Fruit fly (Drosophila melanogaster): ENCODE measurements around the gene CG6765.

The CG6765 gene

DNA sequence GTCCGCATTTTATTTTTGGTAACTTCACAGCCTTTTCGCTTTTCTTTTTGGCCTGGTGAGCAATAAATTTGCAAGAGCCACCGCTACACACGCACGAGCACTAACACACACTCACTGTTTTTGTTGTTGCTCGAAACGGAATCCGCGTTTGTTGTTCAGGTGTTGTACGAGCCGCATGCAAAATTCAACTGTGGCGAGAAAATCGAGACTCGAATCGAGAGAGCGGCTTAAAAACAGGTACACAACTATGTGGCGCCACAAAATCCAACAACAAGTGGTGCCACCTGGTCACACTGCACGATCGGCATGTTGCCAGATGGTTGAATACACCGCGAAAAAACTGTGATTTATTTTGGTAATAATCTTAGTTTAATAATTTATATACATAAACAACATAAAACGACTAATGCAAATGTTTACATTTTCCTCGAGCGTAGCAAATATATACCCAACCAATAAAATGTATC lies 5.6 kb upstream of the CG6765 start, which contains the start of gene CG43163 (continued):
- TF ChIP-seq onecut (GFP tag; IDR thresholded peaks at IDR 0.05) (peak; percentile 44; the same call in 1 of the 2 replicates), Hr78 (GFP tag; optimal IDR thresholded peaks at IDR 0.05) (peak in 1 of 2 experiments; percentile 76), dan (GFP tag; IDR thresholded peaks at IDR 0.05) (no peak), Hmx (GFP tag; optimal IDR thresholded peaks at IDR 0.05) (no peak), Deaf1 (tag; optimal IDR thresholded peaks at IDR 0.05) (peak; percentile 23), CG34422 (GFP tag; IDR thresholded peaks at IDR 0.05) (peak; percentile 78), run (tag; optimal IDR thresholded peaks at IDR 0.05) (peak; percentile 47), wdn (GFP tag; IDR thresholded peaks at IDR 0.05) (peak; percentile 57; the same call in 1 of the 2 replicates), ken (GFP tag; IDR thresholded peaks at IDR 0.05) (no peak), pnt (GFP tag; optimal IDR thresholded peaks at IDR 0.05) (no peak), Awh (GFP tag; IDR thresholded peaks at IDR 0.05) (peak; percentile 58), CG14441 (GFP tag; IDR thresholded peaks at IDR 0.05) (peak; percentile 66), mirr (GFP tag; optimal IDR thresholded peaks at IDR 0.05) (no peak), CG4404 (GFP tag; IDR thresholded peaks at IDR 0.05) (no peak), Kr (GFP tag; optimal IDR thresholded peaks at IDR 0.05) (no peak), Sox102F (GFP tag; optimal IDR thresholded peaks at IDR 0.05) (peak; percentile 74), lmd (GFP tag; IDR thresholded peaks at IDR 0.05) (peak; percentile 61; the same call in 1 of the 2 replicates), bab2 (GFP tag; optimal IDR thresholded peaks at IDR 0.05) (peak; percentile 22), crc (GFP tag; optimal IDR thresholded peaks at IDR 0.05) (no peak), CG2202 (tag; optimal IDR thresholded peaks at IDR 0.05) (peak; percentile 26), GATAe (GFP tag; conservative IDR thresholded peaks at IDR 0.05) (no peak), jumu (GFP tag; optimal IDR thresholded peaks at IDR 0.05) (no peak), Camta (GFP tag; optimal IDR thresholded peaks at IDR 0.05) (peak; percentile 18), CG32767 (GFP tag; IDR thresholded peaks at IDR 0.05) (peak; percentile 89), CG6683 (GFP tag; optimal IDR thresholded peaks at IDR 0.05) (peak; percentile 78), CG11723 (GFP tag; optimal IDR thresholded peaks at IDR 0.05) (no peak), CG9932 (GFP tag; IDR thresholded peaks at IDR 0.05) (peak; percentile 73), Atf6 (GFP tag; IDR thresholded peaks at IDR 0.05) (peak; percentile 69; the same call in 1 of the 2 replicates), scrt (GFP tag; optimal IDR thresholded peaks at IDR 0.05) (peak; percentile 25), dmrt99B (tag; optimal IDR thresholded peaks at IDR 0.05) (no peak), CG11247 (GFP tag; IDR thresholded peaks at IDR 0.05) (peak; percentile 42; the same call in 1 of the 2 replicates), Mrtf (GFP tag; IDR thresholded peaks at IDR 0.05) (peak; percentile 59; the same call in 1 of the 3 replicates), ac (GFP tag; optimal IDR thresholded peaks at IDR 0.05) (no peak), Pdp1 (GFP tag; optimal IDR thresholded peaks at IDR 0.05) (peak; percentile 23 to 66), Dref (GFP tag; IDR thresholded peaks at IDR 0.05) (0 out of 2 replicates have a peak, but pooled peaks have one; percentile 15), CG13424 (tag; optimal IDR thresholded peaks at IDR 0.05) (peak; percentile 68), CG10654 (GFP tag; optimal IDR thresholded peaks at IDR 0.05) (no peak), Eip74EF (GFP tag; optimal IDR thresholded peaks at IDR 0.05) (peak in 1 of 2 experiments; percentile 58), ap (GFP tag; IDR thresholded peaks at IDR 0.05) (0 out of 2 replicates have a peak, but pooled peaks have one; percentile 27), CG14965 (GFP tag; optimal IDR thresholded peaks at IDR 0.05; ENCODE audit: borderline replicate concordance) (no peak), Rfx (GFP tag; IDR thresholded peaks at IDR 0.05) (peak; percentile 72), CG2889 (GFP tag; IDR thresholded peaks at IDR 0.05) (peak; percentile 62; the same call in 1 of the 3 replicates), Dip3 (GFP tag; optimal IDR thresholded peaks at IDR 0.05) (peak; percentile 24), CG12659 (GFP tag; optimal IDR thresholded peaks at IDR 0.05) (peak; percentile 83), otp (GFP tag; IDR thresholded peaks at IDR 0.05) (peak; percentile 52; the same call in 1 of the 3 replicates), sqz (GFP tag; optimal IDR thresholded peaks at IDR 0.05) (no peak), CG17328 (GFP tag; IDR thresholded peaks at IDR 0.05) (peak; percentile 81), Antp (GFP tag; optimal IDR thresholded peaks at IDR 0.05) (no peak), pros (GFP tag; optimal IDR thresholded peaks at IDR 0.05) (no peak), ro (GFP tag; IDR thresholded peaks at IDR 0.05) (no peak), CG8944 (GFP tag; optimal IDR thresholded peaks at IDR 0.05) (no peak)

All from whole organism, embryonic.